Worm (Caenorhabditis elegans) whole organism, L2 larva: ENCODE measurements around the gene tor-2.

Source experiments
- C34F6.9 ChIP-seq: fragments of 150-350 bp; optimal IDR thresholded peaks from 2 replicates; lab custom pipeline; 2014; ENCODE audit warnings: missing biosample characterization, missing genetic modification characterization
- F13H6.1 ChIP-seq: sonication (generic microtip); optimal IDR thresholded peaks from 2 replicates; lab custom pipeline; 2016; ENCODE audit warnings: missing genetic modification characterization, missing compliant biosample characterization
- R02D3.7 ChIP-seq: fragments of 150-350 bp; optimal IDR thresholded peaks from 2 replicates; lab custom pipeline; 2014; ENCODE audit warnings: missing biosample characterization, missing genetic modification characterization
- Y55F3AM.14 ChIP-seq: fragments of 200-800 bp; sonication (Bioruptor generic); optimal IDR thresholded peaks from 2 replicates; lab custom pipeline; 2018; ENCODE audit warnings: mild to moderate bottlenecking, missing genetic modification characterization, missing compliant biosample characterization
- alr-1 ChIP-seq: fragments of 150-350 bp; optimal IDR thresholded peaks from 2 replicates; lab custom pipeline; 2014; ENCODE audit warnings: missing biosample characterization, missing genetic modification characterization
- blmp-1 ChIP-seq: sonication (generic microtip); optimal IDR thresholded peaks from 2 replicates; lab custom pipeline; 2017; ENCODE audit warnings: missing genetic modification characterization, mild to moderate bottlenecking, missing compliant biosample characterization, antibody characterized with exemption, moderate library complexity; ENCODE audit not compliant: insufficient read depth
- ceh-16 ChIP-seq: fragments of 150-350 bp; optimal IDR thresholded peaks from 2 replicates; lab custom pipeline; 2014; ENCODE audit warnings: missing biosample characterization, missing genetic modification characterization
- ceh-82 ChIP-seq: fragments of 150-350 bp; optimal IDR thresholded peaks from 2 replicates; lab custom pipeline; 2014; ENCODE audit warnings: missing biosample characterization, missing genetic modification characterization
- crh-2 ChIP-seq: sonication (generic microtip); optimal IDR thresholded peaks from 2 replicates; lab custom pipeline; 2017; ENCODE audit warnings: missing biosample characterization, missing genetic modification characterization
- dmd-4 ChIP-seq: sonication (generic microtip); optimal IDR thresholded peaks from 2 replicates; lab custom pipeline; 2017; ENCODE audit warnings: missing biosample characterization, missing genetic modification characterization
- egl-27 ChIP-seq: sonication (generic microtip); optimal IDR thresholded peaks from 3 replicates; lab custom pipeline; 2017; ENCODE audit warnings: missing biosample characterization, missing genetic modification reagents, missing genetic modification characterization
- elt-1 ChIP-seq: fragments of 150-350 bp; optimal IDR thresholded peaks from 2 replicates; lab custom pipeline; 2014; ENCODE audit warnings: missing biosample characterization, missing genetic modification characterization
- elt-3 ChIP-seq: sonication (generic microtip); optimal IDR thresholded peaks from 2 replicates; lab custom pipeline; 2017; ENCODE audit warnings: missing biosample characterization, missing genetic modification characterization
- fos-1 ChIP-seq: fragments of 150-350 bp; optimal IDR thresholded peaks from 2 replicates; lab custom pipeline; 2014; ENCODE audit warnings: missing biosample characterization, missing genetic modification characterization
- gmeb-1 ChIP-seq: fragments of 150-350 bp; optimal IDR thresholded peaks from 2 replicates; lab custom pipeline; 2014; ENCODE audit warnings: missing biosample characterization, missing genetic modification characterization
- lin-11 ChIP-seq: fragments of 150-350 bp; sonication (generic microtip); optimal IDR thresholded peaks from 2 replicates; lab custom pipeline; 2014; ENCODE audit warnings: missing biosample characterization, missing genetic modification characterization, inconsistent platforms, mixed read lengths
- lin-13 ChIP-seq: fragments of 150-350 bp; optimal IDR thresholded peaks from 2 replicates; lab custom pipeline; 2014; ENCODE audit warnings: missing biosample characterization, missing genetic modification reagents, missing genetic modification characterization
- lin-39 ChIP-seq: fragments of 150-350 bp; optimal IDR thresholded peaks from 2 replicates; lab custom pipeline; 2014; ENCODE audit warnings: missing biosample characterization, missing genetic modification reagents, missing genetic modification characterization
- mab-5 ChIP-seq: fragments of 150-350 bp; optimal IDR thresholded peaks from 2 replicates; lab custom pipeline; 2014; ENCODE audit warnings: missing biosample characterization, missing genetic modification characterization
- mbf-1 ChIP-seq: sonication (generic microtip); optimal IDR thresholded peaks from 2 replicates; lab custom pipeline; 2017; ENCODE audit warnings: missing biosample characterization, missing genetic modification characterization
- mdl-1 ChIP-seq, 2 experiments: fragments of 150-350 bp in 1 of 2; sonication (generic microtip) in 1 of 2; optimal IDR thresholded peaks; 2 replicates each; lab custom pipeline; 2017; ENCODE audit warnings: missing biosample characterization in 2 of 2, missing genetic modification characterization in 2 of 2
- nhr-10 ChIP-seq: sonication (generic microtip); optimal IDR thresholded peaks from 2 replicates; lab custom pipeline; 2017; ENCODE audit warnings: missing biosample characterization, missing genetic modification characterization
- nhr-11 ChIP-seq: fragments of 150-350 bp; optimal IDR thresholded peaks from 2 replicates; lab custom pipeline; 2014; ENCODE audit warnings: missing biosample characterization, missing genetic modification characterization
- nhr-12 ChIP-seq: fragments of 150-350 bp; optimal IDR thresholded peaks from 2 replicates; lab custom pipeline; 2014; ENCODE audit warnings: missing biosample characterization, missing genetic modification characterization
- nhr-129 ChIP-seq: fragments of 150-350 bp; optimal IDR thresholded peaks from 2 replicates; lab custom pipeline; 2014; ENCODE audit warnings: missing biosample characterization, missing genetic modification characterization
- nhr-21 ChIP-seq: fragments of 150-350 bp; optimal IDR thresholded peaks from 2 replicates; lab custom pipeline; 2014; ENCODE audit warnings: missing biosample characterization, missing genetic modification characterization
- nhr-237 ChIP-seq: fragments of 150-350 bp; optimal IDR thresholded peaks from 2 replicates; lab custom pipeline; 2014; ENCODE audit warnings: missing biosample characterization, missing genetic modification characterization
- nhr-25 ChIP-seq: fragments of 150-350 bp; sonication (generic microtip); optimal IDR thresholded peaks from 3 replicates; lab custom pipeline; 2014; ENCODE audit warnings: missing biosample characterization, missing genetic modification characterization
- nhr-6 ChIP-seq: fragments of 150-350 bp; optimal IDR thresholded peaks from 2 replicates; lab custom pipeline; 2014; ENCODE audit warnings: missing biosample characterization, missing genetic modification characterization
- nhr-77 ChIP-seq: fragments of 150-350 bp; optimal IDR thresholded peaks from 2 replicates; lab custom pipeline; 2014; ENCODE audit warnings: missing biosample characterization, missing genetic modification characterization
- peb-1 ChIP-seq: fragments of 150-350 bp; optimal IDR thresholded peaks from 2 replicates; lab custom pipeline; 2014; ENCODE audit warnings: missing biosample characterization, missing genetic modification characterization
- sem-4 ChIP-seq: fragments of 150-350 bp; optimal IDR thresholded peaks from 2 replicates; lab custom pipeline; 2014; ENCODE audit warnings: missing biosample characterization, missing genetic modification reagents, missing genetic modification characterization
- sma-3 ChIP-seq: sonication (generic microtip); optimal IDR thresholded peaks from 2 replicates; lab custom pipeline; 2016; ENCODE audit warnings: missing genetic modification reagents, missing genetic modification characterization, missing compliant biosample characterization
- sma-9 ChIP-seq, 2 experiments: fragments of 150-350 bp in 1 of 2; sonication (generic microtip) in 1 of 2; optimal IDR thresholded peaks; 2 replicates each; lab custom pipeline; 2014 to 2016; ENCODE audit warnings: missing genetic modification characterization in 2 of 2, mild to moderate bottlenecking in 1 of 2, missing biosample characterization in 1 of 2, missing compliant biosample characterization in 1 of 2, missing genetic modification reagents in 1 of 2, moderate library complexity in 1 of 2
- snpc-4 ChIP-seq: fragments of 150-350 bp; optimal IDR thresholded peaks from 2 replicates; lab custom pipeline; 2014; ENCODE audit warnings: missing biosample characterization, missing genetic modification characterization
- unc-39 ChIP-seq: fragments of 150-350 bp; optimal IDR thresholded peaks from 2 replicates; lab custom pipeline; 2014; ENCODE audit warnings: missing biosample characterization, missing genetic modification characterization
- unc-55 ChIP-seq: fragments of 150-350 bp; sonication (generic microtip); optimal IDR thresholded peaks from 3 replicates; lab custom pipeline; 2014; ENCODE audit warnings: missing biosample characterization, missing genetic modification reagents, missing genetic modification characterization
- unc-62 ChIP-seq: fragments of 150-350 bp; optimal IDR thresholded peaks from 2 replicates; lab custom pipeline; 2014; ENCODE audit warnings: missing biosample characterization, missing genetic modification reagents, missing genetic modification characterization
- zag-1 ChIP-seq: fragments of 150-350 bp; optimal IDR thresholded peaks from 2 replicates; lab custom pipeline; 2014; ENCODE audit warnings: missing biosample characterization, missing genetic modification characterization
- ztf-11 ChIP-seq: sonication (generic microtip); optimal IDR thresholded peaks from 2 replicates; lab custom pipeline; 2017; ENCODE audit warnings: missing biosample characterization, missing genetic modification characterization
- ztf-4 ChIP-seq: fragments of 150-350 bp; optimal IDR thresholded peaks from 2 replicates; lab custom pipeline; 2014; ENCODE audit warnings: missing biosample characterization, missing genetic modification characterization

tor-2 gene

DNA sequence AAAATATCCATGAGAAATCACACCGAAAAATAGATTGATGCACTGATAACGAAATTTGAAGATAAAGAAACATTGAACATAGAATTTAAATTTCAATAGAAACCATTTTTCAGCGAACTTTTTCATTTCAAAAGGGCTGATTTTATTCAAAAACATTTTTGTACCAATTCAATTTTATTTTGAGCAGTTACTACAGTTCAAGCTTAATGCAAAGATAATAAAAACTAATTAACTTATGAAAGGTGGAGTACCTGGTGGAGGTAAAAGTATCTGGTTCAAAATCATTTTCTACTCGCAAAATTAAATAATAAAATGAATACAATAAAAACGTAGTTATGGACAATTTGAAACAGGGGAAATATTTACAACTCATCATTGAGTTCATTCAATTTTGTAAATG is at the start of gene tor-2:
TSS of gene tor-2 (minus strand) at position 101 of the 400 bp plus-strand sequence.
- TF ChIP-seq nhr-21 (no peak), ztf-11 (tag; lab: Kevin White, UChicago) (no peak), C34F6.9 (tag; lab: Kevin White, UChicago) (no peak), fos-1 (tag; lab: Kevin White, UChicago) (no peak), zag-1 (no peak), mbf-1 (tag; lab: Kevin White, UChicago) (no peak), dmd-4 (no peak), mdl-1 (tag; optimal IDR thresholded peaks at IDR 0.05; lab: Kevin White, UChicago) (no peak), mab-5 (tag; lab: Kevin White, UChicago) (no peak), blmp-1 (no peak), lin-13 (GFP tag; lab: Kevin White, UChicago) (no peak), unc-55 (no peak), ztf-4 (tag; lab: Kevin White, UChicago) (no peak), gmeb-1 (tag; lab: Kevin White, UChicago) (no peak), egl-27 (tag; lab: Kevin White, UChicago) (no peak), Y55F3AM.14 (no peak), lin-11 (tag; lab: Kevin White, UChicago) (no peak)

DNA sequence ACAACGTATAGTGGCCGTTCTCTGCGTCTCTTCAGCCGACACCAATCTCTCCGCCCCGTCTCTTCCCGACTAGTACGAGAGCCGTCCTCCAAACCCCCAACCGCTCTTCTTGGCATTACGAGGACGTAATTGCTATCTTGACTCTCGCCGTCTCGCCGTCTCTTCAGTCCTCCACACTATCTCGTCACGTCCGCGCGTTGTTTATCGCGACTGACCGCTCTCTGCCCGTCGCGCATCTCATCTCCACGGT is 49.5 kb upstream of the tor-2 start:
- TF ChIP-seq nhr-6 (tag; lab: Kevin White, UChicago) (no peak), crh-2 (tag; lab: Kevin White, UChicago) (no peak), fos-1 (tag; lab: Kevin White, UChicago) (no peak), zag-1 (no peak), ztf-11 (tag; lab: Kevin White, UChicago) (no peak), nhr-12 (tag; lab: Kevin White, UChicago) (no peak), mab-5 (tag; lab: Kevin White, UChicago) (no peak), nhr-10 (tag; lab: Kevin White, UChicago) (no peak), unc-39 (tag; lab: Kevin White, UChicago) (no peak), nhr-77 (tag; lab: Kevin White, UChicago) (no peak), ztf-4 (tag; lab: Kevin White, UChicago) (no peak), lin-39 (tag; lab: Kevin White, UChicago) (no peak), unc-62 (GFP tag; lab: Kevin White, UChicago) (no peak), snpc-4 (tag; lab: Kevin White, UChicago) (no peak), nhr-11 (tag; lab: Kevin White, UChicago) (no peak), mbf-1 (tag; lab: Kevin White, UChicago) (no peak), nhr-237 (tag; lab: Kevin White, UChicago) (no peak), sma-9 (GFP tag; optimal IDR thresholded peaks at IDR 0.05; lab: Kevin White, UChicago) (no peak), sma-9 (tag; optimal IDR thresholded peaks at IDR 0.05; lab: Kevin White, UChicago) (peak; percentile 81), nhr-25 (tag; lab: Kevin White, UChicago) (no peak), gmeb-1 (tag; lab: Kevin White, UChicago) (no peak), F13H6.1 (tag; lab: Kevin White, UChicago) (peak; percentile 100), egl-27 (tag; lab: Kevin White, UChicago) (no peak), nhr-21 (no peak), sem-4 (tag; lab: Kevin White, UChicago) (peak; percentile 28)

DNA sequence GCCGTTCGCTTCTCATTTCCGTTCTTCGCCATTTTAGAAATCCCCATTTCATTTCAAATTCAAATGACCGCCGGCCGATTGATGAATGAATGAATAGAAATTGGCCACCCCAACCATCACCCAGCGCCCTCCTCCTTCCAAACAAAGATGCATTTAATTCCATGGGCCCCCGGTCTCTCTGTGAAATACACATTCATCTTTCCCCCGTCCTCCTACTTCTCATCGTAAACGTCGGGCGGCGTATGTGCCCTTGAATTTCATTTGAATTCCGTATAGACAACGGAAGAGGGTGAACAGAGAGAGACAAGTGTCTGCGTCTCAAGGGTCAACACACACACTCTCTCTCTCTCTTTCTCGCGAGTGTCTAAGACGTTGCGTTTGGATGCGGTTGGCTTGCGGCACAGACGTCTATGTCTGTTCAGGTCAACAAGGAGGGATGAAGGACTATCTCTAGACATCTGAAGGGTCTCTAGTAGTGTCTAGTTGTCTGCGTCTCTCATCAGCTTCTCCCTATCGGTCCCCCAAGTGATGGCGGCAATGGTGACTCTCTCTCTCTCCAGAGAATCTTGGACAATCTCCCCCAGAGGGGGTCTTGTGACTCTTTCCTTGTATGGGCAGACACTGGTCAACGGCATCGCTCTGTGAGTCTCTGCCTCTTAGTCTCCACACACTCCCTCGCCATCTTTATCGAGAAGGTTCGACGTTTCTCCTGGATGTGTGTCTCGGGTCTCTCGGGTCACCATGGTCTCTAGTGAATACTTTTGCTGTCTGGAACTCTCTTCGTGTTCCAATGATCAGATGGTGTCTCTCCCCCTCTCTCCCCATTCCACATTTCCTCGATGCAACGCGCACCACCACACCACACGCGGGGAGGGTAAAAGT is 48.9 kb upstream of the tor-2 start:
- TF ChIP-seq egl-27 (tag; lab: Kevin White, UChicago) (no peak), crh-2 (tag; lab: Kevin White, UChicago) (peak; percentile 60), sma-3 (GFP tag; lab: Kevin White, UChicago) (peak; percentile 11), lin-39 (tag; lab: Kevin White, UChicago) (peak; percentile 13), nhr-129 (peak; percentile 84), nhr-21 (peak; percentile 75), mdl-1 (tag; optimal IDR thresholded peaks at IDR 0.05; lab: Kevin White, UChicago) (peak in 1 of 2 experiments; percentile 67), ceh-16 (tag; lab: Kevin White, UChicago) (no peak), nhr-237 (tag; lab: Kevin White, UChicago) (no peak), mbf-1 (tag; lab: Kevin White, UChicago) (no peak), unc-62 (GFP tag; lab: Kevin White, UChicago) (no peak), unc-55 (peak; percentile 25), fos-1 (tag; lab: Kevin White, UChicago) (peak; percentile 66), F13H6.1 (tag; lab: Kevin White, UChicago) (no peak), elt-3 (tag; lab: Kevin White, UChicago) (no peak), lin-13 (GFP tag; lab: Kevin White, UChicago) (peak; percentile 59), nhr-12 (tag; lab: Kevin White, UChicago) (no peak), nhr-11 (tag; lab: Kevin White, UChicago) (no peak), mab-5 (tag; lab: Kevin White, UChicago) (no peak), nhr-6 (tag; lab: Kevin White, UChicago) (peak; percentile 70), snpc-4 (tag; lab: Kevin White, UChicago) (peak; percentile 52), ztf-4 (tag; lab: Kevin White, UChicago) (peak; percentile 77), sma-9 (GFP tag; optimal IDR thresholded peaks at IDR 0.05; lab: Kevin White, UChicago) (peak; percentile 48), sma-9 (tag; optimal IDR thresholded peaks at IDR 0.05; lab: Kevin White, UChicago) (no peak), blmp-1 (peak; percentile 41), peb-1 (tag; lab: Kevin White, UChicago) (no peak), nhr-25 (tag; lab: Kevin White, UChicago) (peak; percentile 65), dmd-4 (peak; percentile 4), R02D3.7 (tag; lab: Kevin White, UChicago) (no peak), elt-1 (tag; lab: Kevin White, UChicago) (no peak), lin-11 (tag; lab: Kevin White, UChicago) (peak; percentile 42), Y55F3AM.14 (peak; percentile 60), ceh-82 (no peak), alr-1 (tag; lab: Kevin White, UChicago) (no peak), C34F6.9 (tag; lab: Kevin White, UChicago) (peak; percentile 78), sem-4 (tag; lab: Kevin White, UChicago) (no peak), unc-39 (tag; lab: Kevin White, UChicago) (peak; percentile 72)
